Worm (Caenorhabditis elegans) whole organism, mixed stage, embryonic: Measurements from ENCODE around the gene T01G6.10.

Experiments used
- unc-120 ChIP-seq: sonication (generic microtip); optimal IDR thresholded peaks from 2 replicates; lab custom pipeline; 2017; ENCODE audit warnings: missing genetic modification characterization, missing compliant biosample characterization; ENCODE audit not compliant: poor library complexity, severe bottlenecking
- unc-62 ChIP-seq: fragments of 150-350 bp; optimal IDR thresholded peaks from 2 replicates; lab custom pipeline; 2014; ENCODE audit warnings: missing biosample characterization, missing genetic modification reagents, missing genetic modification characterization

- TF ChIP-seq unc-62 (GFP tag; lab: Kevin White, UChicago) (no peak), unc-120 (tag; lab: Kevin White, UChicago) (no peak)
These were observed 1.8 kb downstream of the T01G6.10 start, which contains the start of gene str-256 for ce11 chrV:501230-501629.
